Worm (Caenorhabditis elegans): ENCODE measurements around the gene idpb-3.

The idpb-3 gene

DNA sequence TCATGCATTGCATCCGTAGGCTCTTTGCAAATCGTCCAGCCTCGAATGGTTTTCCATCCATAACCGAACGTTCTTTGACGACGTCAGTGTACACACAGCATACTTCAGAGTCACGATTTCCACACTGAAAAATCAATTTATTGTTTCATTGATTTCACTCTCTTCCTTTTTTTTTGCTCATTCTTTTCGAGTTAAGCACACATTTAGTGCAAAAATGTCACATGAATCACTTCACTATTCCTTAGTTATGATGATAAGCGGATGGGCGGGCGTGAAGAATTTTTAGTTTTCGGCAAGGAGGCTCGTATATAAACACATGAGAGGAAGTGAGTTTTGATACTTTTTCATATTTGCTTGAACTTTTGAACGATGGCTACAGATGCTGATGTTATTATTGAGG is 16.2 kb downstream of the idpb-3 start, which contains the start of gene txt-9:
txt-9 (plus strand) TSS at position 336 of the 400 bp plus-strand sequence.
- TF ChIP-seq daf-16 (GFP tag; optimal IDR thresholded peaks at IDR 0.05) (no peak), daf-16 (tag; optimal IDR thresholded peaks at IDR 0.05) (peak; percentile 1), D1046.2 (GFP tag; IDR thresholded peaks at IDR 0.05) (no peak), ceh-20 (GFP tag; IDR thresholded peaks at IDR 0.05) (no peak), zip-2 (tag; optimal IDR thresholded peaks at IDR 0.05) (no peak), madf-9 (GFP tag; conservative IDR thresholded peaks at IDR 0.05) (no peak), ceh-32 (tag; optimal IDR thresholded peaks at IDR 0.05; ENCODE audit: poor library complexity) (no peak), sdz-12 (GFP tag; optimal IDR thresholded peaks at IDR 0.05) (no peak), aha-1 (tag) (peak; percentile 92), ceh-62 (tag; optimal IDR thresholded peaks at IDR 0.05) (no peak), nhr-10 (tag; optimal IDR thresholded peaks at IDR 0.05) (no peak), egl-43 (GFP tag; IDR thresholded peaks at IDR 0.05) (no peak), F49E8.2 (tag; optimal IDR thresholded peaks at IDR 0.05; ENCODE audit: borderline replicate concordance) (no peak), mdt-29 (GFP tag; IDR thresholded peaks at IDR 0.05) (no peak), zfp-3 (GFP tag; conservative IDR thresholded peaks at IDR 0.05) (no peak), F37D6.2 (tag; optimal IDR thresholded peaks at IDR 0.05) (no peak), hif-1 (tag; optimal IDR thresholded peaks at IDR 0.05) (no peak), ceh-44 (GFP tag; IDR thresholded peaks at IDR 0.05) (no peak), nhr-28 (tag; optimal IDR thresholded peaks at IDR 0.05) (peak; percentile 38), mdl-1 (tag; optimal IDR thresholded peaks at IDR 0.05) (no peak), nhr-237 (tag; optimal IDR thresholded peaks at IDR 0.05) (no peak), zfp-2 (tag; optimal IDR thresholded peaks at IDR 0.05) (no peak), zip-11 (GFP tag; IDR thresholded peaks at IDR 0.05) (no peak), fos-1 (tag; optimal IDR thresholded peaks at IDR 0.05) (no peak), vab-7 (GFP tag; IDR thresholded peaks at IDR 0.05) (no peak), set-16 (GFP tag; IDR thresholded peaks at IDR 0.05) (no peak), daf-8 (GFP tag; IDR thresholded peaks at IDR 0.05) (no peak), ceh-28 (tag; optimal IDR thresholded peaks at IDR 0.05) (no peak), hlh-30 (tag; optimal IDR thresholded peaks at IDR 0.05; ENCODE audit: insufficient read depth) (peak; percentile 17), hlh-11 (tag; optimal IDR thresholded peaks at IDR 0.05) (no peak), snpc-1.2 (GFP tag; IDR thresholded peaks at IDR 0.05) (no peak), lin-15B (tag; optimal IDR thresholded peaks at IDR 0.05) (no peak), lin-38 (GFP tag; IDR thresholded peaks at IDR 0.05) (no peak), unc-62 (GFP tag; optimal IDR thresholded peaks at IDR 0.05 in 1 of 2) (peak in 1 of 2 experiments; percentile 77), unc-62 (tag; optimal IDR thresholded peaks at IDR 0.05) (no peak), dve-1 (tag; optimal IDR thresholded peaks at IDR 0.05; ENCODE audit: insufficient read depth) (no peak), ces-1 (GFP tag; optimal IDR thresholded peaks at IDR 0.05) (no peak), lin-39 (tag; optimal IDR thresholded peaks at IDR 0.05) (no peak), nhr-102 (tag; optimal IDR thresholded peaks at IDR 0.05) (no peak), egl-27 (tag; optimal IDR thresholded peaks at IDR 0.05) (no peak), Y105C5A.15 (GFP tag; IDR thresholded peaks at IDR 0.05) (no peak), tag-97 (GFP tag; IDR thresholded peaks at IDR 0.05) (no peak), nhr-11 (tag; optimal IDR thresholded peaks at IDR 0.05) (no peak), Y48G9A.11 (GFP tag; IDR thresholded peaks at IDR 0.05) (no peak), zag-1 (tag; optimal IDR thresholded peaks at IDR 0.05) (no peak), pha-4 (GFP tag; IDR thresholded peaks at IDR 0.05) (no peak), pha-4 (tag; optimal IDR thresholded peaks at IDR 0.05) (no peak)

All from whole organism, L4 larva.